Worm (Caenorhabditis elegans): ENCODE data around the gene srab-6.
A peak's percentile ranks its signal among the peaks of the same experiment; 100 is the strongest.

Gene srab-6

DNA sequence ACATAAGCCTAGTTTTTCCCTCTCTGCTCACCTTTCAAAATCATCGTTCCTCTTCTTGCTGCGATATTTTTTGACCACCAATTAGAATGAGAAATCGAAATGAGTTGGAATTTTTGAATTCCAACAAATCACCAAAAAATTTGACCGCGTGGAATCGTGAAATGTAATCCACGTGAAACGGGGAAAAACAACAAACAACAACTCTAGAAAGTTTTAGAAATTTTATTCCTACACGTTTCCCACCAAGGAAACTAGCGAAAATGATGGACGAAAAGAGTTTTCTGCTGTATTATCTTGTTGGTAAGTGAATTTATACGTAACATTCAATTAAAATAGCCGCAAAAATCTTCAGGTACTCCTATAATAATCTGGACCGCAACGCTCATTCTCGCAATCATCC, 13.3 kb downstream of the srab-6 start, which contains the start of the genes irld-3 and F02C9.1:
Gene irld-3, minus strand, starts transcription at position 101 of the 400 bp plus-strand sequence.
Gene F02C9.1, plus strand, starts transcription at position 216 of the 400 bp plus-strand sequence.
- TF ChIP-seq lin-15B (tag; optimal IDR thresholded peaks at IDR 0.05) (no peak), unc-62 (GFP tag; optimal IDR thresholded peaks at IDR 0.05 in 1 of 2) (peak in 1 of 2 experiments; percentile 39), unc-62 (tag; optimal IDR thresholded peaks at IDR 0.05) (no peak)

- peak; percentile 76 for TF ChIP-seq set-16 (GFP tag; IDR thresholded peaks at IDR 0.05)
- TF ChIP-seq lin-1 (GFP tag; IDR thresholded peaks at IDR 0.05) = no peak
Observed at ce11 chrV:3133293-3133755, 18.4 kb downstream of the srab-6 start, which contains the start of gene F02C9.2. Gene F02C9.2, plus strand, starts transcription at chrV:3133705.

- TF ChIP-seq skn-1 (tag; optimal IDR thresholded peaks at IDR 0.05) = no peak
- peak; percentile 99 for TF ChIP-seq set-16 (GFP tag; IDR thresholded peaks at IDR 0.05)
- TF ChIP-seq F44E2.7 (GFP tag; IDR thresholded peaks at IDR 0.05) = peak; percentile 62; the same call in 1 of the 2 replicates
- no peak for TF ChIP-seq R02D3.7 (tag; optimal IDR thresholded peaks at IDR 0.05)
- 0 out of 2 replicates have a peak, but pooled peaks have one; percentile 11 for TF ChIP-seq egl-43 (GFP tag; IDR thresholded peaks at IDR 0.05)
- TF ChIP-seq Y48G9A.11 (GFP tag; IDR thresholded peaks at IDR 0.05) = peak; percentile 41; the same call in 1 of the 2 replicates
Observed at ce11 chrV:3132116-3132515, 19.6 kb downstream of the srab-6 start.

DNA sequence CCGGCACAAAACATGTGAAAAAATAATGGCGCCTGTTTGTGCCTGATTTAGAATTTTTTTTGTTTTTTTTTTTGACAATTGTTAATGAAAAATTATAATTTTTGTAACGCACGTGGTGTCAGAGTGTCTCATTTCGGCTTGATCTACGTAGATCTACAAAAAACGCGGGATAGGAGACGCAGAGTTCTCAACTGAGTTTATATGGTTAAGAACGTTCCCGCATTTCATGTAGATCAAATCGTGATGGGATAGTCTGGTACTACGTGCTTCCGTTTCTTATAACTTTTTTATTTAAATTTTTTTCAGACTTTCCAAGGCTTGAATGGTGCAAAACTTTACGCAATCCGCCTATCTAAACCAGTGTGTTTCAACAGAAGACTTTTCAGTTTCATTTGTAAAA, 23.0 kb downstream of the srab-6 start, which contains the start of gene tat-6:
Gene tat-6, plus strand, starts transcription at position 301 of the 400 bp plus-strand sequence.
- no peak for TF ChIP-seq zfp-3 (GFP tag; conservative IDR thresholded peaks at IDR 0.05)
- TF ChIP-seq lin-1 (GFP tag; IDR thresholded peaks at IDR 0.05) = no peak
- no peak for TF ChIP-seq spr-1 (tag; optimal IDR thresholded peaks at IDR 0.05)
- no peak for TF ChIP-seq hlh-30 (tag; optimal IDR thresholded peaks at IDR 0.05; ENCODE audit: insufficient read depth)
- no peak for TF ChIP-seq lin-15B (tag; optimal IDR thresholded peaks at IDR 0.05)
- no peak for TF ChIP-seq dmd-6 (GFP tag; IDR thresholded peaks at IDR 0.05)
- no peak for TF ChIP-seq Y5F2A.4 (GFP tag; optimal IDR thresholded peaks at IDR 0.05)
- TF ChIP-seq ceh-28 (tag; optimal IDR thresholded peaks at IDR 0.05) = no peak
- no peak for TF ChIP-seq set-16 (GFP tag; IDR thresholded peaks at IDR 0.05)
- TF ChIP-seq nhr-6 (tag; optimal IDR thresholded peaks at IDR 0.05) = no peak
- TF ChIP-seq mxl-3 (GFP tag; optimal IDR thresholded peaks at IDR 0.05) = no peak
- no peak for TF ChIP-seq cey-2 (tag; optimal IDR thresholded peaks at IDR 0.05; ENCODE audit: borderline replicate concordance, insufficient read depth)
- TF ChIP-seq vab-7 (GFP tag; IDR thresholded peaks at IDR 0.05) = no peak
- TF ChIP-seq aly-2 (tag; optimal IDR thresholded peaks at IDR 0.05) = no peak
- no peak for TF ChIP-seq ztf-11 (tag; optimal IDR thresholded peaks at IDR 0.05)
- TF ChIP-seq spr-3 (GFP tag; optimal IDR thresholded peaks at IDR 0.05) = no peak
- TF ChIP-seq lsy-2 (tag; optimal IDR thresholded peaks at IDR 0.05) = no peak
- no peak for TF ChIP-seq daf-12 (tag; optimal IDR thresholded peaks at IDR 0.05)

- TF ChIP-seq nhr-28 (tag; optimal IDR thresholded peaks at IDR 0.05) = peak; percentile 64
- no peak for TF ChIP-seq nhr-11 (tag; optimal IDR thresholded peaks at IDR 0.05)
- peak; percentile 32 for TF ChIP-seq aha-1 (tag)
Observed at ce11 chrV:3127670-3128069, 24.1 kb downstream of the srab-6 start, which contains the start of gene Y73C8C.10. Gene Y73C8C.10, minus strand, starts transcription at chrV:3127770.

DNA sequence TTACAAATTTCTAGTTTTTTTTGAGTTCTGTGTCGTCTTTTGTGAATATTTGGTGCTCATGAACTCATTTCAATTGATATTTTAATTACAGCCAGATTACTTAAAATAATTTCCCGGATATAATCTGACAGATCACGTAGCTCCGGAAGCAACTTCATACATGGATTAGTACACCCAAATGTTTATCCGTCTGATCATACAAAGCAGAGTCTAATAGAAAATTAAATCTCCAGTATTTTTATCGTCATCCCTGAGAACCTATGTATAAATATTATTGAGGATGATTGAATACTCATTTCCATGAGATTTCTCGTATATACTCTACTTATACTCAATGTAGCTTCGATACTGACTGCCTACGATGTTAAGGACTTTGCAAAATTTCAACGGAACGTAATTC, 26.9 kb downstream of the srab-6 start, which contains the start of gene Y73C8C.12:
Gene Y73C8C.12, plus strand, starts transcription at position 301 of the 400 bp plus-strand sequence.
- TF ChIP-seq ZK546.5 (tag; optimal IDR thresholded peaks at IDR 0.05) (no peak), spr-3 (GFP tag; optimal IDR thresholded peaks at IDR 0.05) (no peak), set-16 (GFP tag; IDR thresholded peaks at IDR 0.05) (no peak), ceh-82 (tag; optimal IDR thresholded peaks at IDR 0.05) (no peak), hlh-11 (tag; optimal IDR thresholded peaks at IDR 0.05) (no peak), aha-1 (tag) (peak; percentile 28)

Measured in whole organism, L4 larva.